Worm (Caenorhabditis elegans) whole organism, L4/young adult: ENCODE measurements around the gene T04C12.9.

ENCODE experiments used
- W03F9.2 ChIP-seq: fragments of 150-350 bp; optimal IDR thresholded peaks from 2 replicates; lab custom pipeline; 2014; ENCODE audit warnings: missing biosample characterization, missing genetic modification characterization
- dao-5 ChIP-seq: sonication (generic microtip); optimal IDR thresholded peaks from 2 replicates; lab custom pipeline; 2016; ENCODE audit warnings: missing genotype, missing genetic modification characterization, moderate library complexity, missing compliant biosample characterization

- TF ChIP-seq dao-5 (tag; lab: Kevin White, UChicago) (no peak), W03F9.2 (tag; lab: Kevin White, UChicago) (no peak)
Measured at ce11 chrV:11070388-11070787, 7.4 kb upstream of the T04C12.9 start.
